Fruit fly (Drosophila melanogaster): Measurements from ENCODE around the gene RhoGEF64C.
A peak's percentile ranks its signal among the peaks of the same experiment; 100 is the strongest.

RhoGEF64C gene

DNA sequence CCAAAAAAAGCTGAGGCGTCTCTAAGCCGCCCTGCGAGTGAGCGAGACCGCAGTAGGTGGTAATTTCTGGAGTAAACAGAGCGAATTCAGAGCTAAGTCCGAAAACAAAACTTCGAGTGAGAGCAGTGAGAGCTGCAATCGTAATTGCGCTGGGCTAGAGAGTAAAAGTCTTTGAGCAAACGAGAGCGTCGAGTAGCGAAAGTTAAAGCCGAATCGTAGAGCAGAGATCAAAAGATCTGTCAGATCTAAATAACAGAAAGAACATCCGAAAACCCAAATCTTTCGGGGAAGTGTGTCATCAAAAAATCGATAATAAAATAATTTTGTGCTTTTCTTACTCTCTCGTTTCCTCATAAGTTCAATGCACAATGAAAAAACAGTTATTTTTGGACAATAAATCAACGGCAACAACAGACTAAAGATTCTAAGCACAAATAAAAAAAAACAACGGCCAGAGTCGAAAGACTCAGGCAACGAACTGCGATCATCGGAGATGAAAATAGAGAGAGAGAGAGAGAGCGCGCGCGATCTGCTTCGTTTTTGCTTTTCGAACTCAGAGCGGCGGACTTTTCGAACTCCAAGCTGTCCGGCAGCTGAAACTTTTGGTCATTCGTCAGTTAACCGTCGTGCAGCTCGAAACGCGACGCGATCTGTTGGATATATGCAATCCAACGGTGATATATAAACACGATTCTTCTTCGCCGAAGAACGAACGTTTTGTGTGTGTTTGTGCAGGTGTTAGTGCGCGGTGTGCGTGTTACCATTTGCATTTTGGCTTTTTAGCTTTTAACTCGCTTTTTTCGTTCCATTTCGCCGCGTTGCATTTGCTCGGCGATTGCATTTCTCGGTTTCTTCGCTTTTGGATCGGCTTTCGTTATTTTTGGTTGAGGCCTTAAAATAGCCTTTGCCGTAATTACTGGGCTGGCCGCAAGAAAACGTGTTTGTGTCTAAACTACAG is at the start of gene RhoGEF64C (continued):
- TF ChIP-seq CG34422 (GFP tag; IDR thresholded peaks at IDR 0.05) (0 out of 3 replicates have a peak, but pooled peaks have one; percentile 28), Lhr (GFP tag; optimal IDR thresholded peaks at IDR 0.05) (no peak), row (GFP tag; IDR thresholded peaks at IDR 0.05) (no peak), pnt (GFP tag; optimal IDR thresholded peaks at IDR 0.05) (no peak), Mes4 (GFP tag; optimal IDR thresholded peaks at IDR 0.05) (no peak), Nf-YA (GFP tag; IDR thresholded peaks at IDR 0.05) (no peak), dm (GFP tag; optimal IDR thresholded peaks at IDR 0.05) (no peak), Rfx (GFP tag; IDR thresholded peaks at IDR 0.05) (no peak), nau (GFP tag; optimal IDR thresholded peaks at IDR 0.05) (no peak), Xbp1 (GFP tag; optimal IDR thresholded peaks at IDR 0.05) (no peak), CG17186 (GFP tag; optimal IDR thresholded peaks at IDR 0.05) (no peak), inv (GFP tag; IDR thresholded peaks at IDR 0.05; ENCODE audit: partially characterized antibody) (no peak), Blimp-1 (GFP tag; optimal IDR thresholded peaks at IDR 0.05) (peak; percentile 79), Oli (tag; optimal IDR thresholded peaks at IDR 0.05) (no peak), CG12155 (GFP tag; optimal IDR thresholded peaks at IDR 0.05) (no peak), seq (GFP tag; IDR thresholded peaks at IDR 0.05) (no peak), kah (GFP tag; optimal IDR thresholded peaks at IDR 0.05) (no peak), CG16813 (GFP tag; IDR thresholded peaks at IDR 0.05; ENCODE audit: partially characterized antibody) (no peak), bbx (GFP tag; IDR thresholded peaks at IDR 0.05; ENCODE audit: partially characterized antibody) (peak; percentile 18; the same call in 1 of the 2 replicates), CG11085 (GFP tag; IDR thresholded peaks at IDR 0.05) (no peak), Hmx (GFP tag; optimal IDR thresholded peaks at IDR 0.05) (no peak), CG10565 (GFP tag; optimal IDR thresholded peaks at IDR 0.05) (no peak), CG30403 (GFP tag; optimal IDR thresholded peaks at IDR 0.05) (no peak), Abd-B (GFP tag; optimal IDR thresholded peaks at IDR 0.05) (no peak), ftz-f1 (GFP tag; optimal IDR thresholded peaks at IDR 0.05) (no peak), Camta (GFP tag; optimal IDR thresholded peaks at IDR 0.05) (no peak), Bdp1 (GFP tag; optimal IDR thresholded peaks at IDR 0.05) (no peak), dysf (GFP tag; IDR thresholded peaks at IDR 0.05) (no peak), phol (tag; optimal IDR thresholded peaks at IDR 0.05) (no peak), MBD-R2 (GFP tag; IDR thresholded peaks at IDR 0.05) (no peak), Jarid2 (GFP tag; optimal IDR thresholded peaks at IDR 0.05) (peak; percentile 68), ap (GFP tag; IDR thresholded peaks at IDR 0.05) (no peak), CG6765 (GFP tag; optimal IDR thresholded peaks at IDR 0.05) (no peak), amos (GFP tag; IDR thresholded peaks at IDR 0.05; ENCODE audit: partially characterized antibody) (peak; percentile 11; the same call in 1 of the 2 replicates), GATAe (GFP tag; conservative IDR thresholded peaks at IDR 0.05) (no peak), sim (GFP tag; IDR thresholded peaks at IDR 0.05) (no peak), Asciz (GFP tag; optimal IDR thresholded peaks at IDR 0.05) (no peak), Usf (GFP tag; optimal IDR thresholded peaks at IDR 0.05) (no peak), CG31388 (GFP tag; optimal IDR thresholded peaks at IDR 0.05) (no peak), MTF-1 (GFP tag; optimal IDR thresholded peaks at IDR 0.05; ENCODE audit: borderline replicate concordance) (no peak), CG5953 (GFP tag; IDR thresholded peaks at IDR 0.05) (no peak), CG1024 (GFP tag; IDR thresholded peaks at IDR 0.05) (no peak), CG30020 (tag; optimal IDR thresholded peaks at IDR 0.05) (no peak), CG32772 (GFP tag; IDR thresholded peaks at IDR 0.05) (no peak), CG18476 (GFP tag; optimal IDR thresholded peaks at IDR 0.05) (no peak), CG7928 (GFP tag; optimal IDR thresholded peaks at IDR 0.05) (no peak), sima (GFP tag; optimal IDR thresholded peaks at IDR 0.05) (no peak), kni (GFP tag; optimal IDR thresholded peaks at IDR 0.05) (peak; percentile 48), CG31224 (GFP tag; IDR thresholded peaks at IDR 0.05) (no peak)
